Worm (Caenorhabditis elegans): ENCODE measurements around the gene cht-5.

Gene cht-5

ce11 chrV:10084864-10085263 lies 29.6 kb upstream of the cht-5 start, which contains the start of gene R04B5.6:
Gene R04B5.6, plus strand, starts transcription at chrV:10085164.
- TF ChIP-seq nhr-11 (tag; optimal IDR thresholded peaks at IDR 0.05): no peak
- peak; percentile 18 for TF ChIP-seq ztf-4 (tag; optimal IDR thresholded peaks at IDR 0.05)
- TF ChIP-seq nhr-76 (tag; optimal IDR thresholded peaks at IDR 0.05): peak; percentile 63

ce11 chrV:10086141-10086540 lies 28.3 kb upstream of the cht-5 start:
- no peak for TF ChIP-seq ceh-9 (tag; optimal IDR thresholded peaks at IDR 0.05)
- peak; percentile 35 for TF ChIP-seq nhr-76 (tag; optimal IDR thresholded peaks at IDR 0.05)
- TF ChIP-seq R02D3.7 (tag; optimal IDR thresholded peaks at IDR 0.05): no peak
- TF ChIP-seq mdl-1 (tag; optimal IDR thresholded peaks at IDR 0.05): no peak

- TF ChIP-seq egl-27 (tag; optimal IDR thresholded peaks at IDR 0.05) (no peak), elt-3 (tag; optimal IDR thresholded peaks at IDR 0.05) (peak in 1 of 3 experiments; percentile 71), nhr-25 (tag; optimal IDR thresholded peaks at IDR 0.05) (no peak), R02D3.7 (tag; optimal IDR thresholded peaks at IDR 0.05) (no peak), egl-5 (tag; optimal IDR thresholded peaks at IDR 0.05) (no peak), nhr-43 (tag; optimal IDR thresholded peaks at IDR 0.05; ENCODE audit: poor library complexity, severe bottlenecking) (peak; percentile 59), nhr-76 (tag; optimal IDR thresholded peaks at IDR 0.05) (peak; percentile 62), pqm-1 (tag; optimal IDR thresholded peaks at IDR 0.05) (peak; percentile 81), ceh-82 (tag; optimal IDR thresholded peaks at IDR 0.05) (no peak), zag-1 (tag; optimal IDR thresholded peaks at IDR 0.05) (no peak), unc-62 (GFP tag; optimal IDR thresholded peaks at IDR 0.05) (no peak), jun-1 (tag; optimal IDR thresholded peaks at IDR 0.05) (peak; percentile 39), ztf-4 (tag; optimal IDR thresholded peaks at IDR 0.05) (peak; percentile 61), hmg-11 (tag; optimal IDR thresholded peaks at IDR 0.05) (no peak), nhr-77 (tag; optimal IDR thresholded peaks at IDR 0.05) (no peak), mdl-1 (tag; optimal IDR thresholded peaks at IDR 0.05) (peak; percentile 18), elt-2 (tag; optimal IDR thresholded peaks at IDR 0.05) (peak; percentile 91), ceh-28 (tag; optimal IDR thresholded peaks at IDR 0.05) (peak; percentile 2), nhr-23 (tag; optimal IDR thresholded peaks at IDR 0.05) (peak; percentile 60), unc-39 (tag; optimal IDR thresholded peaks at IDR 0.05) (no peak)
These were observed 27.3 kb upstream of the cht-5 start, which contains the start of gene R04B5.5 for ce11 chrV:10087103-10087502. Gene R04B5.5, plus strand, starts transcription at chrV:10087480.

ce11 chrV:10090461-10090860 lies 24.0 kb upstream of the cht-5 start, which contains the start of gene R04B5.7:
Gene R04B5.7, minus strand, starts transcription at chrV:10090561.
- no peak for TF ChIP-seq daf-12 (tag; optimal IDR thresholded peaks at IDR 0.05)
- no peak for TF ChIP-seq ZK546.5 (tag; optimal IDR thresholded peaks at IDR 0.05)
- no peak for TF ChIP-seq nhr-67 (tag; optimal IDR thresholded peaks at IDR 0.05)
- TF ChIP-seq skn-1 (tag; optimal IDR thresholded peaks at IDR 0.05): no peak
- TF ChIP-seq fkh-2 (tag; optimal IDR thresholded peaks at IDR 0.05): no peak
- no peak for TF ChIP-seq nhr-237 (tag; optimal IDR thresholded peaks at IDR 0.05)
- no peak for TF ChIP-seq ceh-16 (tag; optimal IDR thresholded peaks at IDR 0.05)
- no peak for TF ChIP-seq ceh-28 (tag; optimal IDR thresholded peaks at IDR 0.05)
- no peak for TF ChIP-seq ceh-82 (tag; optimal IDR thresholded peaks at IDR 0.05)
- no peak for TF ChIP-seq elt-3 (tag; optimal IDR thresholded peaks at IDR 0.05)

- no peak for TF ChIP-seq nhr-43 (tag; optimal IDR thresholded peaks at IDR 0.05; ENCODE audit: poor library complexity, severe bottlenecking)
- TF ChIP-seq nhr-11 (tag; optimal IDR thresholded peaks at IDR 0.05): no peak
- no peak for TF ChIP-seq ceh-28 (tag; optimal IDR thresholded peaks at IDR 0.05)
- TF ChIP-seq nhr-237 (tag; optimal IDR thresholded peaks at IDR 0.05): no peak
- TF ChIP-seq nhr-67 (tag; optimal IDR thresholded peaks at IDR 0.05): no peak
- TF ChIP-seq ceh-16 (tag; optimal IDR thresholded peaks at IDR 0.05): no peak
- TF ChIP-seq fkh-10 (GFP tag; optimal IDR thresholded peaks at IDR 0.05): no peak
- TF ChIP-seq ztf-4 (tag; optimal IDR thresholded peaks at IDR 0.05): no peak
- no peak for TF ChIP-seq lin-39 (tag; optimal IDR thresholded peaks at IDR 0.05)
These were observed 23.3 kb upstream of the cht-5 start, which contains the start of gene R04B5.11 for ce11 chrV:10091152-10091551. Gene R04B5.11, minus strand, starts transcription at chrV:10091252.

- no peak for TF ChIP-seq nfya-1 (tag; optimal IDR thresholded peaks at IDR 0.05; ENCODE audit: insufficient read depth)
These were observed 20.1 kb upstream of the cht-5 start, which contains the start of gene srd-49 for ce11 chrV:10094374-10094773. Gene srd-49, plus strand, starts transcription at chrV:10094674.
